Worm (Caenorhabditis elegans) whole organism, young adult: ENCODE measurements around the gene T04C12.8.

Source experiments
- B0336.3 ChIP-seq: fragments of 200-800 bp; sonication (Bioruptor generic); IDR thresholded peaks from 2 replicates; pipeline ENCODE4 v1.3.6; 2022; ENCODE audit warnings: missing genetic modification characterization, missing compliant biosample characterization
- C06A6.2 ChIP-seq: fragments of 200-800 bp; sonication (Bioruptor generic); conservative IDR thresholded peaks from 2 replicates; pipeline ENCODE4 v1.3.6; 2022; ENCODE audit warnings: missing genetic modification characterization, missing compliant biosample characterization
- C17E4.6 ChIP-seq: fragments of 200-800 bp; sonication (Bioruptor generic); IDR thresholded peaks from 2 replicates; pipeline ENCODE4 v1.3.6; 2022; ENCODE audit warnings: missing genetic modification reagents, missing genetic modification characterization, missing compliant biosample characterization
- F37B4.10 ChIP-seq: fragments of 200-800 bp; sonication (Bioruptor generic); IDR thresholded peaks from 2 replicates; pipeline ENCODE4 v1.3.6; 2022; ENCODE audit warnings: missing genetic modification characterization, missing compliant biosample characterization
- F39B2.1 ChIP-seq: fragments of 200-800 bp; sonication (Bioruptor generic); IDR thresholded peaks from 2 replicates; pipeline ENCODE4 v1.3.6; 2022; ENCODE audit warnings: missing genetic modification reagents, missing genetic modification characterization, missing compliant biosample characterization
- F49E8.2 ChIP-seq: sonication (generic microtip); optimal IDR thresholded peaks from 3 replicates; lab custom pipeline; 2017; ENCODE audit warnings: missing genetic modification characterization, mild to moderate bottlenecking, missing compliant biosample characterization, antibody characterized with exemption, moderate library complexity; ENCODE audit not compliant: insufficient read depth
- F52B5.7 ChIP-seq: sonication (generic microtip); optimal IDR thresholded peaks from 2 replicates; lab custom pipeline; 2016; ENCODE audit warnings: mild to moderate bottlenecking, missing genetic modification characterization, missing compliant biosample characterization
- F57A8.1 ChIP-seq: fragments of 200-800 bp; sonication (Bioruptor generic); optimal IDR thresholded peaks from 2 replicates; lab custom pipeline; 2018; ENCODE audit warnings: mild to moderate bottlenecking, missing genetic modification characterization, moderate library complexity, missing compliant biosample characterization
- T26A5.8 ChIP-seq: sonication (generic microtip); optimal IDR thresholded peaks from 2 replicates; lab custom pipeline; 2016; ENCODE audit warnings: missing genetic modification characterization, missing compliant biosample characterization
- Y53F4B.3 ChIP-seq: fragments of 200-800 bp; sonication (Bioruptor generic); IDR thresholded peaks from 2 replicates; pipeline ENCODE4 v1.3.6; 2022; ENCODE audit warnings: missing genetic modification reagents, missing genetic modification characterization, missing compliant biosample characterization
- athp-1 ChIP-seq: sonication (generic microtip); optimal IDR thresholded peaks from 2 replicates; lab custom pipeline; 2017; ENCODE audit warnings: mild to moderate bottlenecking, missing genetic modification characterization, missing compliant biosample characterization
- attf-3 ChIP-seq: fragments of 200-800 bp; sonication (Bioruptor generic); conservative IDR thresholded peaks from 2 replicates; pipeline ENCODE4 v1.3.6; 2022; ENCODE audit warnings: missing genetic modification reagents, missing genetic modification characterization, missing compliant biosample characterization
- attf-5 ChIP-seq: fragments of 200-800 bp; sonication (Bioruptor generic); optimal IDR thresholded peaks from 2 replicates; lab custom pipeline; 2018; ENCODE audit warnings: mild to moderate bottlenecking, missing genetic modification characterization, missing compliant biosample characterization
- ceh-27 ChIP-seq: fragments of 200-800 bp; sonication (Bioruptor generic); optimal IDR thresholded peaks from 2 replicates; lab custom pipeline; 2018; ENCODE audit warnings: mild to moderate bottlenecking, missing genetic modification characterization, moderate library complexity, missing compliant biosample characterization
- ceh-40 ChIP-seq: fragments of 200-800 bp; sonication (Bioruptor generic); IDR thresholded peaks from 2 replicates; pipeline ENCODE4 v1.3.6; 2022; ENCODE audit warnings: missing genetic modification characterization, missing compliant biosample characterization
- ceh-58 ChIP-seq: fragments of 200-800 bp; sonication (Bioruptor generic); IDR thresholded peaks from 2 replicates; pipeline ENCODE4 v1.3.6; 2022; ENCODE audit warnings: missing genetic modification characterization, missing compliant biosample characterization
- ceh-91 ChIP-seq: fragments of 200-800 bp; sonication (Bioruptor generic); IDR thresholded peaks from 2 replicates; pipeline ENCODE4 v1.3.6; 2022; ENCODE audit warnings: missing genetic modification reagents, missing genetic modification characterization, missing compliant biosample characterization
- dpl-1 ChIP-seq: fragments of 150-350 bp; optimal IDR thresholded peaks from 2 replicates; lab custom pipeline; 2014; ENCODE audit warnings: missing biosample characterization, missing genetic modification reagents, missing genetic modification characterization
- egl-18 ChIP-seq: fragments of 200-800 bp; sonication (Bioruptor generic); IDR thresholded peaks from 2 replicates; pipeline ENCODE4 v1.3.6; 2022; ENCODE audit warnings: missing genetic modification reagents, missing genetic modification characterization, missing compliant biosample characterization
- fkh-3 ChIP-seq: sonication (generic microtip); optimal IDR thresholded peaks from 2 replicates; lab custom pipeline; 2016; ENCODE audit warnings: mild to moderate bottlenecking, missing genetic modification characterization, missing compliant biosample characterization
- him-1 ChIP-seq: sonication (generic microtip); optimal IDR thresholded peaks from 2 replicates; lab custom pipeline; 2016; ENCODE audit warnings: missing genotype, missing genetic modification reagents, missing genetic modification characterization, missing compliant biosample characterization
- hlh-12 ChIP-seq: sonication (generic microtip); optimal IDR thresholded peaks from 2 replicates; lab custom pipeline; 2016; ENCODE audit warnings: missing genetic modification characterization, missing compliant biosample characterization
- hmg-1.2 ChIP-seq: fragments of 200-800 bp; sonication (Bioruptor generic); IDR thresholded peaks from 2 replicates; pipeline ENCODE4 v1.3.6; 2022; ENCODE audit warnings: missing genetic modification reagents, missing genetic modification characterization, missing compliant biosample characterization
- hrde-1 ChIP-seq: sonication (generic microtip); optimal IDR thresholded peaks from 2 replicates; lab custom pipeline; 2016; ENCODE audit warnings: missing genetic modification characterization, mild to moderate bottlenecking, missing compliant biosample characterization, moderate library complexity, missing genotype, missing genetic modification reagents, borderline replicate concordance
- hsf-1 ChIP-seq: fragments of 200-800 bp; sonication (Bioruptor generic); IDR thresholded peaks from 2 replicates; pipeline ENCODE4 v1.3.6; 2022; ENCODE audit warnings: missing genetic modification reagents, missing genetic modification characterization, missing compliant biosample characterization
- let-607 ChIP-seq, 2 experiments: fragments of 200-800 bp in 1 of 2; sonication (Bioruptor generic) in 1 of 2; sonication (generic microtip) in 1 of 2; optimal IDR thresholded peaks; 2 replicates each; lab custom pipeline; 2016 to 2018; ENCODE audit warnings: mild to moderate bottlenecking in 2 of 2, missing compliant biosample characterization in 2 of 2, missing genetic modification characterization in 2 of 2, moderate library complexity in 2 of 2, missing genotype in 1 of 2
- lin-35 ChIP-seq, 3 experiments: fragments of 150-350 bp in 2 of 3; sonication (generic microtip) in 1 of 3; optimal IDR thresholded peaks; 2 replicates each; lab custom pipeline; 2014 to 2018; ENCODE audit warnings: missing biosample characterization in 3 of 3, missing genetic modification characterization in 3 of 3, missing genetic modification reagents in 3 of 3
- lsy-27 ChIP-seq: sonication (generic microtip); optimal IDR thresholded peaks from 2 replicates; lab custom pipeline; 2017; ENCODE audit warnings: missing genetic modification characterization, mild to moderate bottlenecking, missing compliant biosample characterization, antibody characterized with exemption, missing genotype, borderline replicate concordance; ENCODE audit not compliant: insufficient read depth
- madf-6 ChIP-seq: fragments of 200-800 bp; sonication (Bioruptor generic); IDR thresholded peaks from 2 replicates; pipeline ENCODE4 v1.3.6; 2022; ENCODE audit warnings: missing genetic modification reagents, missing genetic modification characterization, missing compliant biosample characterization
- mcd-1 ChIP-seq: fragments of 200-800 bp; sonication (Bioruptor generic); IDR thresholded peaks from 2 replicates; pipeline ENCODE4 v1.3.6; 2022; ENCODE audit warnings: missing genetic modification reagents, missing genetic modification characterization, missing compliant biosample characterization
- mel-28 ChIP-seq: sonication (generic microtip); optimal IDR thresholded peaks from 2 replicates; lab custom pipeline; 2016; ENCODE audit warnings: borderline replicate concordance, mild to moderate bottlenecking, missing genetic modification characterization, missing compliant biosample characterization
- mes-4 ChIP-seq: sonication (generic microtip); optimal IDR thresholded peaks from 2 replicates; lab custom pipeline; 2016; ENCODE audit warnings: missing genotype, missing genetic modification characterization, missing compliant biosample characterization
- nfya-2 ChIP-seq: fragments of 200-800 bp; sonication (Bioruptor generic); IDR thresholded peaks from 2 replicates; pipeline ENCODE4 v1.3.6; 2022; ENCODE audit warnings: missing genetic modification reagents, missing genetic modification characterization, missing compliant biosample characterization
- nhr-80 ChIP-seq: sonication (generic microtip); optimal IDR thresholded peaks from 2 replicates; lab custom pipeline; 2016; ENCODE audit warnings: missing genetic modification characterization, missing compliant biosample characterization
- pbrm-1 ChIP-seq: fragments of 200-800 bp; sonication (Bioruptor generic); IDR thresholded peaks from 2 replicates; pipeline ENCODE4 v1.3.6; 2022; ENCODE audit warnings: missing genetic modification reagents, missing genetic modification characterization, missing compliant biosample characterization
- rec-8 ChIP-seq, 2 experiments: sonication (generic microtip); optimal IDR thresholded peaks; 2 replicates each; lab custom pipeline; 2016; ENCODE audit warnings: mild to moderate bottlenecking in 2 of 2, missing genetic modification characterization in 2 of 2, missing genetic modification reagents in 2 of 2, missing genotype in 2 of 2, missing biosample characterization in 1 of 2, missing compliant biosample characterization in 1 of 2, moderate library complexity in 1 of 2
- sdz-38 ChIP-seq: sonication (generic microtip); optimal IDR thresholded peaks from 2 replicates; lab custom pipeline; 2016; ENCODE audit warnings: missing genotype, missing genetic modification characterization, missing compliant biosample characterization
- sea-2 ChIP-seq: fragments of 200-800 bp; sonication (Bioruptor generic); IDR thresholded peaks from 2 replicates; pipeline ENCODE4 v1.3.6; 2022; ENCODE audit warnings: missing genetic modification characterization, missing compliant biosample characterization
- snpc-4 ChIP-seq, 5 experiments: fragments of 150-350 bp in 1 of 5; sonication (generic microtip) in 4 of 5; optimal IDR thresholded peaks; 2 replicates each; lab custom pipeline; 2014 to 2018; ENCODE audit warnings: missing genetic modification characterization in 5 of 5, missing biosample characterization in 3 of 5, antibody characterized with exemption in 2 of 5, mild to moderate bottlenecking in 2 of 5, missing compliant biosample characterization in 2 of 5, missing genotype in 2 of 5, moderate library complexity in 2 of 5, missing genetic modification reagents in 1 of 5
- somi-1 ChIP-seq: fragments of 200-800 bp; sonication (Bioruptor generic); optimal IDR thresholded peaks from 2 replicates; lab custom pipeline; 2018; ENCODE audit warnings: mild to moderate bottlenecking, missing genetic modification characterization, missing compliant biosample characterization
- tbx-9 ChIP-seq: sonication (generic microtip); optimal IDR thresholded peaks from 2 replicates; lab custom pipeline; 2016; ENCODE audit warnings: borderline replicate concordance, missing genetic modification characterization, inconsistent platforms, missing compliant biosample characterization
- unc-62 ChIP-seq: fragments of 150-350 bp; optimal IDR thresholded peaks from 2 replicates; lab custom pipeline; 2014; ENCODE audit warnings: missing biosample characterization, missing genetic modification reagents, missing genetic modification characterization
- zfh-2 ChIP-seq: fragments of 200-800 bp; sonication (Bioruptor generic); conservative IDR thresholded peaks from 2 replicates; pipeline ENCODE4 v1.3.6; 2022; ENCODE audit warnings: missing genetic modification reagents, missing genetic modification characterization, missing compliant biosample characterization
- ztf-28 ChIP-seq: fragments of 200-800 bp; sonication (Bioruptor generic); IDR thresholded peaks from 2 replicates; pipeline ENCODE4 v1.3.6; 2022; ENCODE audit warnings: missing genetic modification reagents, missing genetic modification characterization, missing compliant biosample characterization

T04C12.8 gene

DNA sequence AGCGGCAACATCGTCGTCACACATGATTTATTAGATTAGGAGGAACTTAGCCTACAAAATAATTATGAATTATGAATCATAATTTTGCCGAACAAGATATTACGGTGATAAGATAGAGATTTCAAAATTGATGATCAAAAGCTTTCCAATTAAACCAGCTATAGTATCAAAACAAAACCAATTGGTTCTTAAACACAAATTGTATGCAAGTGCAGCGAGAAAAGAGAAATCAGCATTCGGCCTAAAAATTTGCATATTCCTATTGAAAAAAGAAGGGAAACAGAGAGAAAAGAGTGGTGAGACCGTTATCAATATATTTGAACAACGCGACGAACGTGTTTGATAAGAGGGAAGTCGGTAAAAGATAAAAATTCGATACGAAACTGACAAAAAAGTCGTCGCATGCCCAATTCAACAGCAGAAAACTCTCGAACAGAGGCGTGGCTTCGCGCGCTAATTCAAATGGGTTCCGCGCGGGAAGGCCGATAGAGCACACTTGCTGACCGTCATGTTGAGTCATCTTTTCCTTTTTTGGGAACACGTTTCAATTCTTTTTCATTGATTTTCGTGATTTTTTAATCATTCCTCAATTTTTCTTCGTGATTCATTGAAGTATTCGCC, 9.1 kb upstream of the T04C12.8 start, which contains the start of gene act-2 (continued):
- no peak for TF ChIP-seq sdz-38 (tag; lab: Kevin White, UChicago)

- TF ChIP-seq mel-28 (tag; lab: Kevin White, UChicago) (no peak), hrde-1 (tag; lab: Kevin White, UChicago) (peak; percentile 85), athp-1 (tag; lab: Kevin White, UChicago) (peak; percentile 72), sdz-38 (tag; lab: Kevin White, UChicago) (no peak), nfya-2 (GFP tag; lab: Robert Waterston, UW) (peak; percentile 78; the same call in 1 of the 2 replicates), rec-8 (tag; optimal IDR thresholded peaks at IDR 0.05; lab: Kevin White, UChicago) (peak in 1 of 2 experiments; percentile 2), T26A5.8 (tag; lab: Kevin White, UChicago) (peak; percentile 73), attf-5 (no peak), dpl-1 (no peak), ceh-58 (GFP tag; lab: Robert Waterston, UW) (0 out of 2 replicates have a peak, but pooled peaks have one; percentile 70), mcd-1 (peak; percentile 55), unc-62 (GFP tag; lab: Kevin White, UChicago) (no peak), fkh-3 (tag; lab: Kevin White, UChicago) (no peak), C06A6.2 (GFP tag; lab: Robert Waterston, UW) (no peak), hmg-1.2 (GFP tag; lab: Robert Waterston, UW) (peak; percentile 34; the same call in 1 of the 2 replicates), pbrm-1 (GFP tag; lab: Robert Waterston, UW) (peak; percentile 79), egl-18 (GFP tag; lab: Robert Waterston, UW) (0 out of 2 replicates have a peak, but pooled peaks have one; percentile 2), zfh-2 (no peak), F49E8.2 (tag; lab: Kevin White, UChicago) (peak; percentile 96), F37B4.10 (GFP tag; lab: Robert Waterston, UW) (no peak), lin-35 (GFP tag; optimal IDR thresholded peaks at IDR 0.05; lab: Kevin White, UChicago) (peak in 1 of 3 experiments; percentile 81), hsf-1 (GFP tag; lab: Robert Waterston, UW) (peak; percentile 86), C17E4.6 (GFP tag; lab: Robert Waterston, UW) (peak; percentile 57), let-607 (tag; optimal IDR thresholded peaks at IDR 0.05; lab: Kevin White, UChicago) (peak in 1 of 2 experiments; percentile 19), B0336.3 (GFP tag; lab: Robert Waterston, UW) (peak; percentile 93), F52B5.7 (peak; percentile 88), Y53F4B.3 (GFP tag; lab: Robert Waterston, UW) (no peak), F39B2.1 (GFP tag; lab: Robert Waterston, UW) (peak; percentile 87), nhr-80 (tag; lab: Kevin White, UChicago) (peak; percentile 20), F57A8.1 (GFP tag; lab: Kevin White, UChicago) (no peak), ceh-40 (GFP tag; lab: Robert Waterston, UW) (0 out of 2 replicates have a peak, but pooled peaks have one; percentile 32), lsy-27 (tag; lab: Kevin White, UChicago) (no peak), ztf-28 (no peak), attf-3 (GFP tag; lab: Robert Waterston, UW) (no peak), madf-6 (GFP tag; lab: Robert Waterston, UW) (peak; percentile 86), him-1 (tag; lab: Kevin White, UChicago) (peak; percentile 67), ceh-27 (GFP tag; lab: Kevin White, UChicago) (peak; percentile 68), sea-2 (no peak), mes-4 (tag; lab: Kevin White, UChicago) (no peak), tbx-9 (tag; lab: Kevin White, UChicago) (no peak), hlh-12 (tag; lab: Kevin White, UChicago) (no peak), snpc-4 (GFP tag; optimal IDR thresholded peaks at IDR 0.05; lab: Kevin White, UChicago) (peak; percentile 28), snpc-4 (tag; optimal IDR thresholded peaks at IDR 0.05; lab: Kevin White, UChicago) (peak in 3 of 4 experiments; percentile 50 to 52 (median 50)), somi-1 (GFP tag; lab: Kevin White, UChicago) (peak; percentile 12), ceh-91 (GFP tag; lab: Robert Waterston, UW) (peak; percentile 11; the same call in 1 of the 2 replicates)
Measured at ce11 chrV:11076403-11076802, 7.2 kb upstream of the T04C12.8 start.
